Worm (Caenorhabditis elegans): Measurements from ENCODE around the gene lep-2.

DNA sequence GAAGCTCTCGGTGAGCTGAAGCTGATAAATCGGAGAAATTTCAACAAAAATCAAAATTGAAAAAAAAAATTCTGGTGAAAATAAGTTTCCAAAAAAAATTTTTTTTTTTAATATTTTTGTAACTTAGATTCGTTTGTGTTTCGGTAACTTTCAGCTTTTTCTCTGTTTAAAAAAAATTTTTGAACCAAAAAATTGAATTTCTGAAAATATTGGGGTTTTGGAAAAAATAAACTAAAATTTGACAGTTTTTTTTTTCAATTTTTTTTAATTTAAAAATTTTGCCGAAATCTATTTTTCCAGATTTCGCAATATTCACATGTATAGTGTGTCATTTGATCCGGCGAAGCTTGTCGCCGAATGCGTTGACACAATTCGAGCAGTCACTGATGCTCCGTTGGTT is 6.8 kb downstream of the lep-2 start, which contains the start of gene Y55F3AM.5:
- TF ChIP-seq him-1 (tag; optimal IDR thresholded peaks at IDR 0.05) = no peak
- TF ChIP-seq W03F9.2 (tag; optimal IDR thresholded peaks at IDR 0.05) = no peak

All from whole organism, L4/young adult.